Worm (Caenorhabditis elegans) whole organism, L2 larva: Measurements from ENCODE around the gene B0286.1.

Source experiments
- C34F6.9 ChIP-seq: fragments of 150-350 bp; optimal IDR thresholded peaks from 2 replicates; lab custom pipeline; 2014; ENCODE audit warnings: missing biosample characterization, missing genetic modification characterization
- F13H6.1 ChIP-seq: sonication (generic microtip); optimal IDR thresholded peaks from 2 replicates; lab custom pipeline; 2016; ENCODE audit warnings: missing genetic modification characterization, missing compliant biosample characterization
- R02D3.7 ChIP-seq: fragments of 150-350 bp; optimal IDR thresholded peaks from 2 replicates; lab custom pipeline; 2014; ENCODE audit warnings: missing biosample characterization, missing genetic modification characterization
- aly-2 ChIP-seq: fragments of 150-350 bp; optimal IDR thresholded peaks from 2 replicates; lab custom pipeline; 2014; ENCODE audit warnings: missing biosample characterization, missing genetic modification characterization
- blmp-1 ChIP-seq: sonication (generic microtip); optimal IDR thresholded peaks from 2 replicates; lab custom pipeline; 2017; ENCODE audit warnings: missing genetic modification characterization, mild to moderate bottlenecking, missing compliant biosample characterization, antibody characterized with exemption, moderate library complexity; ENCODE audit not compliant: insufficient read depth
- ceh-16 ChIP-seq: fragments of 150-350 bp; optimal IDR thresholded peaks from 2 replicates; lab custom pipeline; 2014; ENCODE audit warnings: missing biosample characterization, missing genetic modification characterization
- crh-2 ChIP-seq: sonication (generic microtip); optimal IDR thresholded peaks from 2 replicates; lab custom pipeline; 2017; ENCODE audit warnings: missing biosample characterization, missing genetic modification characterization
- dmd-4 ChIP-seq: sonication (generic microtip); optimal IDR thresholded peaks from 2 replicates; lab custom pipeline; 2017; ENCODE audit warnings: missing biosample characterization, missing genetic modification characterization
- elt-1 ChIP-seq: fragments of 150-350 bp; optimal IDR thresholded peaks from 2 replicates; lab custom pipeline; 2014; ENCODE audit warnings: missing biosample characterization, missing genetic modification characterization
- elt-3 ChIP-seq: sonication (generic microtip); optimal IDR thresholded peaks from 2 replicates; lab custom pipeline; 2017; ENCODE audit warnings: missing biosample characterization, missing genetic modification characterization
- fos-1 ChIP-seq: fragments of 150-350 bp; optimal IDR thresholded peaks from 2 replicates; lab custom pipeline; 2014; ENCODE audit warnings: missing biosample characterization, missing genetic modification characterization
- gmeb-1 ChIP-seq: fragments of 150-350 bp; optimal IDR thresholded peaks from 2 replicates; lab custom pipeline; 2014; ENCODE audit warnings: missing biosample characterization, missing genetic modification characterization
- lin-11 ChIP-seq: fragments of 150-350 bp; sonication (generic microtip); optimal IDR thresholded peaks from 2 replicates; lab custom pipeline; 2014; ENCODE audit warnings: missing biosample characterization, missing genetic modification characterization, inconsistent platforms, mixed read lengths
- lin-13 ChIP-seq: fragments of 150-350 bp; optimal IDR thresholded peaks from 2 replicates; lab custom pipeline; 2014; ENCODE audit warnings: missing biosample characterization, missing genetic modification reagents, missing genetic modification characterization
- lsy-2 ChIP-seq, 2 experiments: fragments of 150-350 bp in 1 of 2; sonication (generic microtip) in 1 of 2; optimal IDR thresholded peaks; 2 replicates each; lab custom pipeline; 2014 to 2017; ENCODE audit warnings: missing biosample characterization in 2 of 2, missing genetic modification characterization in 2 of 2
- mab-5 ChIP-seq: fragments of 150-350 bp; optimal IDR thresholded peaks from 2 replicates; lab custom pipeline; 2014; ENCODE audit warnings: missing biosample characterization, missing genetic modification characterization
- nhr-12 ChIP-seq: fragments of 150-350 bp; optimal IDR thresholded peaks from 2 replicates; lab custom pipeline; 2014; ENCODE audit warnings: missing biosample characterization, missing genetic modification characterization
- nhr-129 ChIP-seq: fragments of 150-350 bp; optimal IDR thresholded peaks from 2 replicates; lab custom pipeline; 2014; ENCODE audit warnings: missing biosample characterization, missing genetic modification characterization
- nhr-21 ChIP-seq: fragments of 150-350 bp; optimal IDR thresholded peaks from 2 replicates; lab custom pipeline; 2014; ENCODE audit warnings: missing biosample characterization, missing genetic modification characterization
- nhr-23 ChIP-seq: fragments of 150-350 bp; optimal IDR thresholded peaks from 2 replicates; lab custom pipeline; 2014; ENCODE audit warnings: missing biosample characterization, missing genetic modification reagents, missing genetic modification characterization
- nhr-237 ChIP-seq: fragments of 150-350 bp; optimal IDR thresholded peaks from 2 replicates; lab custom pipeline; 2014; ENCODE audit warnings: missing biosample characterization, missing genetic modification characterization
- nhr-25 ChIP-seq: fragments of 150-350 bp; sonication (generic microtip); optimal IDR thresholded peaks from 3 replicates; lab custom pipeline; 2014; ENCODE audit warnings: missing biosample characterization, missing genetic modification characterization
- nhr-6 ChIP-seq: fragments of 150-350 bp; optimal IDR thresholded peaks from 2 replicates; lab custom pipeline; 2014; ENCODE audit warnings: missing biosample characterization, missing genetic modification characterization
- peb-1 ChIP-seq: fragments of 150-350 bp; optimal IDR thresholded peaks from 2 replicates; lab custom pipeline; 2014; ENCODE audit warnings: missing biosample characterization, missing genetic modification characterization
- sem-4 ChIP-seq: fragments of 150-350 bp; optimal IDR thresholded peaks from 2 replicates; lab custom pipeline; 2014; ENCODE audit warnings: missing biosample characterization, missing genetic modification reagents, missing genetic modification characterization
- sma-3 ChIP-seq: sonication (generic microtip); optimal IDR thresholded peaks from 2 replicates; lab custom pipeline; 2016; ENCODE audit warnings: missing genetic modification reagents, missing genetic modification characterization, missing compliant biosample characterization
- snpc-4 ChIP-seq: fragments of 150-350 bp; optimal IDR thresholded peaks from 2 replicates; lab custom pipeline; 2014; ENCODE audit warnings: missing biosample characterization, missing genetic modification characterization
- unc-39 ChIP-seq: fragments of 150-350 bp; optimal IDR thresholded peaks from 2 replicates; lab custom pipeline; 2014; ENCODE audit warnings: missing biosample characterization, missing genetic modification characterization
- unc-55 ChIP-seq: fragments of 150-350 bp; sonication (generic microtip); optimal IDR thresholded peaks from 3 replicates; lab custom pipeline; 2014; ENCODE audit warnings: missing biosample characterization, missing genetic modification reagents, missing genetic modification characterization
- zag-1 ChIP-seq: fragments of 150-350 bp; optimal IDR thresholded peaks from 2 replicates; lab custom pipeline; 2014; ENCODE audit warnings: missing biosample characterization, missing genetic modification characterization
- ztf-1 ChIP-seq: fragments of 200-800 bp; sonication (Bioruptor generic); conservative IDR thresholded peaks from 2 replicates; pipeline ENCODE4 v1.3.6; 2022; ENCODE audit warnings: missing genetic modification characterization, missing compliant biosample characterization
- ztf-11 ChIP-seq: sonication (generic microtip); optimal IDR thresholded peaks from 2 replicates; lab custom pipeline; 2017; ENCODE audit warnings: missing biosample characterization, missing genetic modification characterization
- ztf-4 ChIP-seq: fragments of 150-350 bp; optimal IDR thresholded peaks from 2 replicates; lab custom pipeline; 2014; ENCODE audit warnings: missing biosample characterization, missing genetic modification characterization

Gene B0286.1

DNA sequence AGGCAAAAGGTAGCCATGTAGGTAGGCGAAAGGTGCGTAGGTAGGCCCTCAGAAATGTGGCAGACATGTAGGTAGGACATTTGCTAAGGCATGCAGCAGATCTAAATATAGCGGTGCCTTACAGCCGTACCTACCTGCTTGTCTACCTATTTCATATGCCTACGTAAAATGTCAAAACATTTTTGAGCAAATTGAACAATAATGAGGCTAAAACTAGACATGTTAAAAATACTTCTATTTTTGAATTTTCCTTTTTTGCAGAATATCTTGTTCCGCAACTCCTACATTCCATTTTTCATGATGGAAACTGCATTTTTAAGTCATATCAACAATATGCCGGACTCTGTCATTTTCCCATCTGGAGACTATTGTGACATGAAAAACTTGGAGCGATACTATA, 56.0 kb downstream of the B0286.1 start:
- TF ChIP-seq lin-13 (GFP tag; lab: Kevin White, UChicago) (no peak), gmeb-1 (tag; lab: Kevin White, UChicago) (no peak), nhr-237 (tag; lab: Kevin White, UChicago) (no peak), ztf-11 (tag; lab: Kevin White, UChicago) (no peak), nhr-23 (no peak), nhr-25 (tag; lab: Kevin White, UChicago) (no peak), unc-39 (no peak), ztf-1 (GFP tag; lab: Robert Waterston, UW) (no peak), aly-2 (tag; lab: Kevin White, UChicago) (no peak), ztf-4 (tag; lab: Kevin White, UChicago) (no peak), F13H6.1 (tag; lab: Kevin White, UChicago) (no peak), nhr-129 (tag; lab: Kevin White, UChicago) (no peak), unc-55 (GFP tag; lab: Kevin White, UChicago) (no peak), nhr-12 (tag; lab: Kevin White, UChicago) (no peak), snpc-4 (no peak), elt-1 (no peak), lin-11 (no peak), crh-2 (no peak)

DNA sequence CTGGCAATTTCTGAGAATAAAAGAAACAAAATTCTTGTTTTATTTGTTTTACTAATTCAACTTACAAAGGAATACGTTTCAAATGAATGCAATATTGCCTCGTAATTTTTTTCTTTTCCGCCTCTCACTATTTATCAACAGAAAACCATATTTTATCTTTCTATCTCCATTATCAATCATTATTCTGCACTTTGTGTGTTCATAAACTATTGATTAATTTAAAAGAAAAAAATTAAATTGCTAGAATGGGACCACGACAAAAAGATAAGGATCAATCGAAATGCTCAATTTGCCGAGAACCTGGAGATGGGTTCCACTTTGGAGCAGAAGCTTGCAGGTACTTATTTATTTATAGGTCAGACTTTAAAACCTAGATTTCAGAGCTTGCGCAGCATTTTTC, 56.8 kb downstream of the B0286.1 start, which contains the start of gene nhr-273:
Gene nhr-273, plus strand, starts transcription at position 167 of the 400 bp plus-strand sequence.
- no peak for TF ChIP-seq zag-1 (tag; lab: Kevin White, UChicago)
- TF ChIP-seq ceh-16 (tag; lab: Kevin White, UChicago), result no peak
- TF ChIP-seq peb-1, result no peak
- no peak for TF ChIP-seq nhr-21 (tag; lab: Kevin White, UChicago)
- no peak for TF ChIP-seq blmp-1 (tag; lab: Kevin White, UChicago)
- no peak for TF ChIP-seq F13H6.1 (tag; lab: Kevin White, UChicago)
- TF ChIP-seq ztf-1 (GFP tag; lab: Robert Waterston, UW), result no peak
- no peak for TF ChIP-seq lsy-2 (tag; optimal IDR thresholded peaks at IDR 0.05; lab: Kevin White, UChicago)
- no peak for TF ChIP-seq sem-4 (tag; lab: Kevin White, UChicago)
- no peak for TF ChIP-seq nhr-129 (tag; lab: Kevin White, UChicago)
- TF ChIP-seq dmd-4 (tag; lab: Kevin White, UChicago), result no peak
- no peak for TF ChIP-seq elt-3 (tag; lab: Kevin White, UChicago)
- TF ChIP-seq nhr-23, result no peak
- peak; percentile 2 for TF ChIP-seq fos-1 (tag; lab: Kevin White, UChicago)
- no peak for TF ChIP-seq elt-1
- no peak for TF ChIP-seq R02D3.7
- peak; percentile 7 for TF ChIP-seq sma-3 (GFP tag; lab: Kevin White, UChicago)
- no peak for TF ChIP-seq nhr-6
- TF ChIP-seq lin-13 (GFP tag; lab: Kevin White, UChicago), result no peak
- TF ChIP-seq crh-2, result peak; percentile 1
- no peak for TF ChIP-seq mab-5 (tag; lab: Kevin White, UChicago)
- no peak for TF ChIP-seq aly-2 (tag; lab: Kevin White, UChicago)
- no peak for TF ChIP-seq C34F6.9 (tag; lab: Kevin White, UChicago)
